Worm (Caenorhabditis elegans) whole organism, young adult: ENCODE data around the gene K12H6.12.

Source experiments
- Y53G8AR.9 ChIP-seq: fragments of 200-800 bp; sonication (Bioruptor generic); conservative IDR thresholded peaks from 2 replicates; pipeline ENCODE4 v1.3.6; 2022; ENCODE audit warnings: missing genetic modification reagents, missing genetic modification characterization, missing compliant biosample characterization
- efl-1 ChIP-seq: fragments of 150-350 bp; optimal IDR thresholded peaks from 2 replicates; lab custom pipeline; 2014; ENCODE audit warnings: missing biosample characterization, missing genetic modification reagents, missing genetic modification characterization
- ets-4 ChIP-seq: fragments of 200-800 bp; sonication (Bioruptor generic); optimal IDR thresholded peaks from 2 replicates; lab custom pipeline; 2018; ENCODE audit warnings: mild to moderate bottlenecking, missing genetic modification characterization, missing compliant biosample characterization
- hmg-1.2 ChIP-seq: fragments of 200-800 bp; sonication (Bioruptor generic); IDR thresholded peaks from 2 replicates; pipeline ENCODE4 v1.3.6; 2022; ENCODE audit warnings: missing genetic modification reagents, missing genetic modification characterization, missing compliant biosample characterization
- lin-35 ChIP-seq, 3 experiments: fragments of 150-350 bp in 2 of 3; sonication (generic microtip) in 1 of 3; optimal IDR thresholded peaks; 2 replicates each; lab custom pipeline; 2014 to 2018; ENCODE audit warnings: missing biosample characterization in 3 of 3, missing genetic modification characterization in 3 of 3, missing genetic modification reagents in 3 of 3
- mes-4 ChIP-seq: sonication (generic microtip); optimal IDR thresholded peaks from 2 replicates; lab custom pipeline; 2016; ENCODE audit warnings: missing genotype, missing genetic modification characterization, missing compliant biosample characterization
- pha-4 ChIP-seq: fragments of 150-350 bp; sonication (generic microtip); optimal IDR thresholded peaks from 2 replicates; lab custom pipeline; 2014; ENCODE audit warnings: missing biosample characterization, missing genetic modification reagents, missing genetic modification characterization
- rcor-1 ChIP-seq: fragments of 200-800 bp; sonication (Bioruptor generic); IDR thresholded peaks from 2 replicates; pipeline ENCODE4 v1.3.6; 2022; ENCODE audit warnings: missing genetic modification reagents, missing genetic modification characterization, missing compliant biosample characterization
- tbp1 ChIP-seq: fragments of 200-800 bp; sonication (Bioruptor generic); optimal IDR thresholded peaks from 2 replicates; lab custom pipeline; 2018; ENCODE audit warnings: mild to moderate bottlenecking, missing genetic modification characterization, missing compliant biosample characterization

ce11 chrII:2787031-2787512, 20.9 kb upstream of the K12H6.12 start, which contains the start of the genes F08D12.12 and srpa-72:
- no peak for TF ChIP-seq pha-4 (tag; lab: Kevin White, UChicago)
- no peak for TF ChIP-seq Y53G8AR.9 (GFP tag; lab: Robert Waterston, UW)
- TF ChIP-seq tbp1 (GFP tag; lab: Kevin White, UChicago), result peak; percentile 30
- no peak for TF ChIP-seq rcor-1 (GFP tag; lab: Robert Waterston, UW)
- no peak for TF ChIP-seq lin-35 (GFP tag; optimal IDR thresholded peaks at IDR 0.05; lab: Kevin White, UChicago)
- peak; percentile 34; the same call in 1 of the 2 replicates for TF ChIP-seq hmg-1.2 (GFP tag; lab: Robert Waterston, UW)
- no peak for TF ChIP-seq mes-4 (tag; lab: Kevin White, UChicago)
- no peak for TF ChIP-seq ets-4
- TF ChIP-seq efl-1 (GFP tag; lab: Kevin White, UChicago), result no peak
